Fruit fly (Drosophila melanogaster) whole organism, embryonic: ENCODE results near the gene mRpL19.

Source experiments
- Bgb ChIP-seq: fragments of 200-800 bp; sonication (Bioruptor generic); IDR thresholded peaks from 2 replicates; pipeline ENCODE4 v1.3.6; 2022; ENCODE audit warnings: missing biosample characterization, missing genetic modification characterization; ENCODE audit not compliant: partially characterized antibody
- CG10147 ChIP-seq: fragments of 200-800 bp; sonication (Bioruptor generic); optimal IDR thresholded peaks from 2 replicates; lab custom pipeline; 2019; ENCODE audit warnings: missing biosample characterization, mild to moderate bottlenecking, missing genetic modification characterization, moderate library complexity
- CG10267 ChIP-seq: fragments of 200-800 bp; sonication (Bioruptor generic); optimal IDR thresholded peaks from 2 replicates; lab custom pipeline; 2018; ENCODE audit warnings: missing biosample characterization, mild to moderate bottlenecking, missing genetic modification characterization, moderate library complexity
- CG10321 ChIP-seq: fragments of 200-800 bp; sonication (Bioruptor generic); IDR thresholded peaks from 2 replicates; pipeline ENCODE4 v1.3.6; 2022; ENCODE audit warnings: missing biosample characterization, missing genetic modification characterization
- CG10959 ChIP-seq: fragments of 200-800 bp; sonication (Bioruptor generic); IDR thresholded peaks from 2 replicates; pipeline ENCODE4 v1.3.6; 2022; ENCODE audit warnings: missing biosample characterization, missing genetic modification characterization
- CG11560 ChIP-seq: fragments of 200-800 bp; sonication (Bioruptor generic); IDR thresholded peaks from 3 replicates; pipeline ENCODE4 v1.3.6; 2022; ENCODE audit warnings: missing biosample characterization, missing genetic modification characterization
- CG11696 ChIP-seq: fragments of 200-800 bp; sonication (Bioruptor generic); IDR thresholded peaks from 2 replicates; pipeline ENCODE4 v1.3.6; 2022; ENCODE audit warnings: missing biosample characterization, missing genetic modification characterization
- CG11723 ChIP-seq: fragments of 200-800 bp; sonication (Bioruptor generic); optimal IDR thresholded peaks from 2 replicates; lab custom pipeline; 2017; ENCODE audit warnings: missing biosample characterization, mild to moderate bottlenecking, missing genetic modification characterization
- CG13123 ChIP-seq: fragments of 200-800 bp; sonication (Bioruptor generic); optimal IDR thresholded peaks from 2 replicates; lab custom pipeline; 2016; ENCODE audit warnings: missing biosample characterization, missing genetic modification characterization
- CG14441 ChIP-seq: fragments of 200-800 bp; sonication (Bioruptor generic); IDR thresholded peaks from 2 replicates; pipeline ENCODE4 v1.3.6; 2022; ENCODE audit warnings: missing biosample characterization, missing genetic modification characterization
- CG15269 ChIP-seq: fragments of 200-800 bp; sonication (Bioruptor generic); optimal IDR thresholded peaks from 2 replicates; lab custom pipeline; 2018; ENCODE audit warnings: missing biosample characterization, mild to moderate bottlenecking, missing genetic modification characterization, moderate library complexity
- CG1603 ChIP-seq: fragments of 200-800 bp; sonication (Bioruptor generic); optimal IDR thresholded peaks from 2 replicates; lab custom pipeline; 2019; ENCODE audit warnings: missing biosample characterization, mild to moderate bottlenecking, missing genetic modification characterization, moderate library complexity
- CG17359 ChIP-seq: fragments of 200-800 bp; sonication (Bioruptor generic); optimal IDR thresholded peaks from 3 replicates; lab custom pipeline; 2018; ENCODE audit warnings: missing biosample characterization, mild to moderate bottlenecking, missing genetic modification characterization, moderate library complexity
- CG18262 ChIP-seq: fragments of 200-800 bp; optimal IDR thresholded peaks from 3 replicates; lab custom pipeline; 2019; ENCODE audit warnings: missing biosample characterization, mild to moderate bottlenecking, missing genetic modification characterization, moderate library complexity
- CG2116 ChIP-seq: fragments of 200-800 bp; sonication (Bioruptor generic); optimal IDR thresholded peaks from 3 replicates; lab custom pipeline; 2018; ENCODE audit warnings: missing biosample characterization, mild to moderate bottlenecking, missing genetic modification characterization
- CG2120 ChIP-seq: fragments of 200-800 bp; sonication (Bioruptor generic); optimal IDR thresholded peaks from 3 replicates; lab custom pipeline; 2016; ENCODE audit warnings: missing biosample characterization, missing genetic modification characterization
- CG31388 ChIP-seq: fragments of 200-800 bp; sonication (Bioruptor generic); optimal IDR thresholded peaks from 2 replicates; lab custom pipeline; 2016; ENCODE audit warnings: missing biosample characterization, missing genetic modification characterization
- CG32532 ChIP-seq: fragments of 200-800 bp; sonication (Bioruptor generic); IDR thresholded peaks from 2 replicates; pipeline ENCODE4 v1.3.6; 2022; ENCODE audit warnings: missing biosample characterization, missing genetic modification characterization
- CG33213 ChIP-seq: fragments of 200-800 bp; sonication (Bioruptor generic); optimal IDR thresholded peaks from 3 replicates; lab custom pipeline; 2016; ENCODE audit warnings: missing biosample characterization, missing genetic modification characterization
- CG34376 ChIP-seq: fragments of 200-800 bp; sonication (Bioruptor generic); optimal IDR thresholded peaks from 2 replicates; lab custom pipeline; 2018; ENCODE audit warnings: missing biosample characterization, mild to moderate bottlenecking, missing genetic modification characterization
- CG43689 ChIP-seq: fragments of 200-800 bp; sonication (Bioruptor generic); IDR thresholded peaks from 2 replicates; pipeline ENCODE4 v1.3.6; 2022; ENCODE audit warnings: missing biosample characterization, missing genetic modification characterization
- Dp ChIP-seq: fragments of 200-800 bp; sonication (Bioruptor generic); optimal IDR thresholded peaks from 2 replicates; lab custom pipeline; 2018; ENCODE audit warnings: missing biosample characterization, mild to moderate bottlenecking, missing genetic modification characterization, moderate library complexity
- GATAe ChIP-seq: fragments of 200-800 bp; sonication (Bioruptor generic); conservative IDR thresholded peaks from 2 replicates; pipeline ENCODE4 v1.3.6; 2022; ENCODE audit warnings: missing biosample characterization, missing genetic modification characterization
- HLH3B ChIP-seq: fragments of 200-800 bp; sonication (Bioruptor generic); IDR thresholded peaks from 2 replicates; pipeline ENCODE4 v1.3.6; 2022; ENCODE audit warnings: missing biosample characterization, missing genetic modification characterization
- Hr51 ChIP-seq, 2 experiments: fragments of 200-800 bp; sonication (Bioruptor generic); optimal IDR thresholded peaks; 2 replicates in 1 of 2; 3 replicates in 1 of 2; lab custom pipeline; 2016 to 2018; ENCODE audit warnings: missing biosample characterization in 2 of 2, missing genetic modification characterization in 2 of 2, mild to moderate bottlenecking in 1 of 2, moderate library complexity in 1 of 2
- NFAT ChIP-seq: fragments of 200-800 bp; sonication (Bioruptor generic); IDR thresholded peaks from 2 replicates; pipeline ENCODE4 v1.3.6; 2022; ENCODE audit warnings: missing biosample characterization, missing genetic modification characterization
- Nf-YA ChIP-seq: fragments of 200-800 bp; sonication (Bioruptor generic); IDR thresholded peaks from 2 replicates; pipeline ENCODE4 v1.3.6; 2022; ENCODE audit warnings: missing biosample characterization, missing genetic modification characterization
- NfI ChIP-seq: fragments of 200-800 bp; sonication (Bioruptor generic); optimal IDR thresholded peaks from 3 replicates; lab custom pipeline; 2018; ENCODE audit warnings: missing biosample characterization, mild to moderate bottlenecking, missing genetic modification characterization, moderate library complexity
- Oaz ChIP-seq: fragments of 200-800 bp; sonication (Bioruptor generic); IDR thresholded peaks from 2 replicates; pipeline ENCODE4 v1.3.6; 2022; ENCODE audit warnings: missing biosample characterization, missing genetic modification characterization
- Oli ChIP-seq: fragments of 200-800 bp; sonication (Bioruptor generic); optimal IDR thresholded peaks from 2 replicates; lab custom pipeline; 2018; ENCODE audit warnings: missing biosample characterization, mild to moderate bottlenecking, missing genetic modification characterization, moderate library complexity
- PHDP ChIP-seq: fragments of 200-800 bp; sonication (Bioruptor generic); optimal IDR thresholded peaks from 3 replicates; lab custom pipeline; 2018; ENCODE audit warnings: missing biosample characterization, mild to moderate bottlenecking, missing genetic modification characterization, moderate library complexity
- Pdp1 ChIP-seq, 2 experiments: fragments of 200-800 bp; sonication (Bioruptor generic); optimal IDR thresholded peaks; 3 replicates each; lab custom pipeline; 2016; ENCODE audit warnings: missing biosample characterization in 2 of 2, missing genetic modification characterization in 2 of 2, mild to moderate bottlenecking in 1 of 2, moderate library complexity in 1 of 2
- amos ChIP-seq: fragments of 200-800 bp; sonication (Bioruptor generic); IDR thresholded peaks from 2 replicates; pipeline ENCODE4 v1.3.6; 2022; ENCODE audit warnings: missing biosample characterization, missing genetic modification characterization; ENCODE audit not compliant: partially characterized antibody
- aop ChIP-seq: fragments of 200-800 bp; sonication (Bioruptor generic); IDR thresholded peaks from 2 replicates; pipeline ENCODE4 v1.3.6; 2022; ENCODE audit warnings: missing biosample characterization, missing genetic modification characterization
- danr ChIP-seq: fragments of 200-800 bp; sonication (Bioruptor generic); IDR thresholded peaks from 2 replicates; pipeline ENCODE4 v1.3.6; 2022; ENCODE audit warnings: missing biosample characterization, missing genetic modification characterization
- dmrt99B ChIP-seq: fragments of 200-800 bp; sonication (Bioruptor generic); optimal IDR thresholded peaks from 2 replicates; lab custom pipeline; 2018; ENCODE audit warnings: missing biosample characterization, mild to moderate bottlenecking, missing genetic modification characterization, moderate library complexity
- gcm2 ChIP-seq: fragments of 200-800 bp; sonication (Bioruptor generic); optimal IDR thresholded peaks from 2 replicates; lab custom pipeline; 2016; ENCODE audit warnings: missing biosample characterization, missing genetic modification characterization
- gfzf ChIP-seq: fragments of 200-800 bp; sonication (Bioruptor generic); optimal IDR thresholded peaks from 2 replicates; lab custom pipeline; 2016; ENCODE audit warnings: missing biosample characterization, mild to moderate bottlenecking, missing genetic modification characterization, moderate library complexity
- hb ChIP-seq: fragments of 200-800 bp; sonication (Bioruptor generic); IDR thresholded peaks from 3 replicates; pipeline ENCODE4 v1.3.6; 2022; ENCODE audit warnings: missing biosample characterization, missing genetic modification characterization; ENCODE audit not compliant: partially characterized antibody
- odd ChIP-seq: fragments of 200-800 bp; sonication (Bioruptor generic); optimal IDR thresholded peaks from 2 replicates; lab custom pipeline; 2017; ENCODE audit warnings: missing biosample characterization, mild to moderate bottlenecking, missing genetic modification characterization
- pan ChIP-seq, 4 experiments: fragments of >200 bp in 3 of 4; fragments of 200-800 bp in 1 of 4; sonication (Bioruptor generic) in 1 of 4; optimal IDR thresholded peaks in 3 of 4; IDR thresholded peaks in 1 of 4; 2 replicates each; pipeline versions ENCODE4 v1.3.6 to Lab custom; 2017 to 2022; ENCODE audit warnings: missing biosample characterization in 2 of 4, missing genetic modification characterization in 2 of 4, mixed read lengths in 1 of 4
- phol ChIP-seq: fragments of 200-800 bp; sonication (Bioruptor generic); optimal IDR thresholded peaks from 3 replicates; lab custom pipeline; 2018; ENCODE audit warnings: missing biosample characterization, mild to moderate bottlenecking, missing genetic modification characterization, moderate library complexity
- psq ChIP-seq: fragments of 200-800 bp; sonication (Bioruptor generic); optimal IDR thresholded peaks from 2 replicates; lab custom pipeline; 2017; ENCODE audit warnings: missing biosample characterization, missing genetic modification characterization
- sim ChIP-seq: fragments of 200-800 bp; sonication (Bioruptor generic); IDR thresholded peaks from 2 replicates; pipeline ENCODE4 v1.3.6; 2022; ENCODE audit warnings: missing biosample characterization, missing genetic modification characterization
- so ChIP-seq: fragments of 200-800 bp; sonication (Bioruptor generic); IDR thresholded peaks from 3 replicates; pipeline ENCODE4 v1.3.6; 2022; ENCODE audit warnings: missing biosample characterization, missing genetic modification characterization
- sqz ChIP-seq: fragments of 200-800 bp; sonication (Bioruptor generic); optimal IDR thresholded peaks from 3 replicates; lab custom pipeline; 2018; ENCODE audit warnings: missing biosample characterization, mild to moderate bottlenecking, missing genetic modification characterization
- tio ChIP-seq: fragments of 200-800 bp; sonication (Bioruptor generic); optimal IDR thresholded peaks from 2 replicates; lab custom pipeline; 2017; ENCODE audit warnings: missing biosample characterization, missing genetic modification characterization, inconsistent platforms
- ttk ChIP-seq: fragments of 200-800 bp; sonication (Bioruptor generic); IDR thresholded peaks from 2 replicates; pipeline ENCODE4 v2.1.2; 2022; ENCODE audit warnings: missing biosample characterization, missing genetic modification characterization
- usp ChIP-seq: fragments of >200 bp; optimal IDR thresholded peaks from 2 replicates; lab custom pipeline; 2017; ENCODE audit warnings: missing biosample characterization, missing genetic modification characterization

Gene mRpL19

DNA sequence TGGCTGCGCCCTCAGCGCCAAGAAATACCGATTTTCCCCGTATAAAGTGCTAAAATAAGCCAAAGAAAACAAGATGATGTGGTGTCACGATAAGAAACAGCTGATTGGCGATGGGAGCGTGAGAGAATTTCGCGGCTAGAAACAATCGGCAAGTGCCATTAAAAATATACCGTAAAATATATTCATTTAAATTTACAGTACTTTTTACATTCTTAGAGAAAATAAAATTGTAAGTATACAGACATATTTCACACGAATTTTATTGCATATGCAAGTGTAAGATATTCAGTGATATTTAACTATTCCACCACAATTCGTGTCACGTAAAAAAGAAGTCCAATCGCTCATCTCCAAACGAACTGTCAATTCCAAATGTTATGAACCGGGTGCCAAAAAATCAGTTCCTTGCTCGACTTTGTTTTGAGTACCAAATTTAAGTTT, 2.7 kb downstream of the mRpL19 start, which contains the start of the genes Unc50, CG11755 and CG8043 (continued):
- peak; percentile 47 for TF ChIP-seq odd (GFP tag; lab: Kevin White, UChicago)
- TF ChIP-seq gcm2, result no peak
- TF ChIP-seq CG14441 (GFP tag; lab: Robert Waterston, UW), result peak; percentile 67
- TF ChIP-seq CG1603 (tag; lab: Kevin White, UChicago), result peak; percentile 78
- TF ChIP-seq CG10267, result peak; percentile 77
- TF ChIP-seq CG10147 (GFP tag; lab: Kevin White, UChicago), result peak; percentile 81
- TF ChIP-seq CG18262 (tag; lab: Kevin White, UChicago), result peak; percentile 80
- peak; percentile 78 to 86 for TF ChIP-seq Pdp1 (GFP tag; optimal IDR thresholded peaks at IDR 0.05; lab: Kevin White, UChicago)
- TF ChIP-seq so (GFP tag; lab: Robert Waterston, UW), result peak; percentile 55; the same call in 1 of the 3 replicates
- TF ChIP-seq sqz (GFP tag; lab: Kevin White, UChicago), result peak; percentile 30
- no peak for TF ChIP-seq sim (GFP tag; lab: Robert Waterston, UW)
- no peak for TF ChIP-seq pan (optimal IDR thresholded peaks at IDR 0.05; lab: Kevin White, UChicago)
- TF ChIP-seq pan (GFP tag; optimal IDR thresholded peaks at IDR 0.05 in 1 of 2, IDR thresholded peaks at IDR 0.05 in 1 of 2), result peak in 1 of 2 experiments; percentile 56
- peak; percentile 89 for TF ChIP-seq CG2120
- no peak for TF ChIP-seq Nf-YA (GFP tag; lab: Robert Waterston, UW)
- TF ChIP-seq CG15269 (tag; lab: Kevin White, UChicago), result no peak
- peak; percentile 66 for TF ChIP-seq NFAT (GFP tag; lab: Robert Waterston, UW)
- TF ChIP-seq CG31388 (GFP tag; lab: Kevin White, UChicago), result peak; percentile 30
- peak; percentile 44 for TF ChIP-seq CG10959 (GFP tag; lab: Robert Waterston, UW)
- peak; percentile 66 for TF ChIP-seq CG13123 (GFP tag; lab: Kevin White, UChicago)
- TF ChIP-seq HLH3B (GFP tag; lab: Robert Waterston, UW), result peak; percentile 59; the same call in 1 of the 2 replicates
- peak; percentile 93 for TF ChIP-seq Bgb (GFP tag; lab: Robert Waterston, UW)
- TF ChIP-seq hb (GFP tag; lab: Robert Waterston, UW), result peak; percentile 99
- no peak for TF ChIP-seq CG11560
- TF ChIP-seq CG34376 (GFP tag; lab: Kevin White, UChicago), result peak; percentile 79
- no peak for TF ChIP-seq PHDP (tag; lab: Kevin White, UChicago)
- peak; percentile 59 for TF ChIP-seq CG33213 (GFP tag; lab: Kevin White, UChicago)
- TF ChIP-seq usp (GFP tag; lab: Kevin White, UChicago), result no peak
- peak; percentile 52; the same call in 1 of the 2 replicates for TF ChIP-seq ttk
- peak; percentile 49 for TF ChIP-seq CG11723 (GFP tag; lab: Kevin White, UChicago)
- peak; percentile 73 for TF ChIP-seq dmrt99B (tag; lab: Kevin White, UChicago)
- peak; percentile 78 for TF ChIP-seq GATAe (GFP tag; lab: Robert Waterston, UW)
- TF ChIP-seq Oli, result peak; percentile 64
- TF ChIP-seq CG32532 (GFP tag; lab: Robert Waterston, UW), result peak; percentile 86
- TF ChIP-seq CG43689, result no peak
- peak in 1 of 2 experiments; percentile 64 for TF ChIP-seq Hr51 (GFP tag; optimal IDR thresholded peaks at IDR 0.05; lab: Kevin White, UChicago)
- peak; percentile 93 for TF ChIP-seq amos
- TF ChIP-seq Oaz (GFP tag; lab: Robert Waterston, UW), result peak; percentile 67; the same call in 1 of the 2 replicates
- no peak for TF ChIP-seq tio (GFP tag; lab: Kevin White, UChicago)
- TF ChIP-seq phol (tag; lab: Kevin White, UChicago), result peak; percentile 88
- TF ChIP-seq CG2116 (GFP tag; lab: Kevin White, UChicago), result peak; percentile 67
- peak; percentile 85 for TF ChIP-seq gfzf
- TF ChIP-seq danr (GFP tag; lab: Robert Waterston, UW), result peak; percentile 53; the same call in 1 of the 2 replicates
- TF ChIP-seq aop (GFP tag; lab: Robert Waterston, UW), result no peak
- no peak for TF ChIP-seq psq (GFP tag; lab: Kevin White, UChicago)
- peak; percentile 69 for TF ChIP-seq NfI
- no peak for TF ChIP-seq CG10321
- TF ChIP-seq CG11696 (GFP tag; lab: Robert Waterston, UW), result no peak
- TF ChIP-seq CG17359 (tag; lab: Kevin White, UChicago), result peak; percentile 68
- TF ChIP-seq Dp (GFP tag; lab: Kevin White, UChicago), result peak; percentile 30
